Worm (Caenorhabditis elegans) whole organism, L1 larva: ENCODE measurements around the gene ZC21.8.

Source experiments
- C16A3.4 ChIP-seq: fragments of 150-350 bp; optimal IDR thresholded peaks from 2 replicates; lab custom pipeline; 2014; ENCODE audit warnings: missing biosample characterization, missing genetic modification characterization
- C34B4.2 ChIP-seq: sonication (generic microtip); optimal IDR thresholded peaks from 2 replicates; lab custom pipeline; 2017; ENCODE audit warnings: mild to moderate bottlenecking, missing genetic modification characterization, missing compliant biosample characterization
- Y116A8C.19 ChIP-seq: sonication (generic microtip); optimal IDR thresholded peaks from 2 replicates; lab custom pipeline; 2016; ENCODE audit warnings: missing compliant biosample characterization, missing genetic modification characterization, borderline replicate concordance
- alr-1 ChIP-seq: fragments of 200-800 bp; sonication (Bioruptor generic); optimal IDR thresholded peaks from 2 replicates; lab custom pipeline; 2018; ENCODE audit warnings: borderline replicate concordance, mild to moderate bottlenecking, missing genetic modification characterization, missing compliant biosample characterization
- aly-2 ChIP-seq: fragments of 150-350 bp; optimal IDR thresholded peaks from 2 replicates; lab custom pipeline; 2014; ENCODE audit warnings: missing biosample characterization, missing genetic modification characterization
- ama-1 ChIP-seq: fragments of 150-350 bp; optimal IDR thresholded peaks from 2 replicates; lab custom pipeline; 2014
- blmp-1 ChIP-seq: fragments of 150-350 bp; optimal IDR thresholded peaks from 2 replicates; lab custom pipeline; 2014; ENCODE audit warnings: missing biosample characterization, missing genetic modification characterization
- ceh-63 ChIP-seq: fragments of 200-800 bp; sonication (Bioruptor generic); optimal IDR thresholded peaks from 2 replicates; lab custom pipeline; 2018; ENCODE audit warnings: mild to moderate bottlenecking, missing genetic modification characterization, missing compliant biosample characterization
- ceh-82 ChIP-seq, 3 experiments: fragments of 150-350 bp in 1 of 3; sonication (generic microtip) in 2 of 3; optimal IDR thresholded peaks; 2 replicates each; lab custom pipeline; 2014 to 2017; ENCODE audit warnings: missing biosample characterization in 3 of 3, missing genetic modification characterization in 3 of 3
- dsc-1 ChIP-seq: sonication (generic microtip); optimal IDR thresholded peaks from 2 replicates; lab custom pipeline; 2016; ENCODE audit warnings: mild to moderate bottlenecking, missing genetic modification characterization, missing compliant biosample characterization
- efl-1 ChIP-seq, 4 experiments: fragments of 150-350 bp; optimal IDR thresholded peaks in 3 of 4; peaks in 1 of 4; 1 replicate in 1 of 4; 2 replicates in 3 of 4; lab custom pipeline; 2014; ENCODE audit warnings: missing biosample characterization in 2 of 4, missing genetic modification characterization in 2 of 4, missing genetic modification reagents in 2 of 4
- efl-3 ChIP-seq: fragments of 200-800 bp; sonication (Bioruptor generic); optimal IDR thresholded peaks from 2 replicates; lab custom pipeline; 2018; ENCODE audit warnings: mild to moderate bottlenecking, missing genetic modification characterization, missing compliant biosample characterization
- ets-5 ChIP-seq: fragments of 200-800 bp; sonication (Bioruptor generic); IDR thresholded peaks from 2 replicates; pipeline ENCODE4 v1.3.6; 2022; ENCODE audit warnings: missing genetic modification characterization, missing compliant biosample characterization
- fkh-10 ChIP-seq: sonication (generic microtip); optimal IDR thresholded peaks from 2 replicates; lab custom pipeline; 2017; ENCODE audit warnings: missing biosample characterization, missing genetic modification reagents, missing genetic modification characterization
- fkh-4 ChIP-seq: sonication (generic microtip); optimal IDR thresholded peaks from 2 replicates; lab custom pipeline; 2016; ENCODE audit warnings: missing compliant biosample characterization, missing genetic modification characterization, borderline replicate concordance
- fkh-8 ChIP-seq: sonication (generic microtip); optimal IDR thresholded peaks from 2 replicates; lab custom pipeline; 2016; ENCODE audit warnings: mild to moderate bottlenecking, missing genetic modification characterization, missing compliant biosample characterization
- grh-1 ChIP-seq: fragments of 200-800 bp; sonication (Bioruptor generic); IDR thresholded peaks from 2 replicates; pipeline ENCODE4 v1.3.6; 2022; ENCODE audit warnings: missing genetic modification reagents, missing genetic modification characterization, missing compliant biosample characterization
- hlh-17 ChIP-seq: fragments of 200-800 bp; sonication (Bioruptor generic); optimal IDR thresholded peaks from 2 replicates; lab custom pipeline; 2018; ENCODE audit warnings: missing genetic modification characterization, mild to moderate bottlenecking, missing compliant biosample characterization, moderate library complexity, borderline replicate concordance
- jun-1 ChIP-seq: fragments of 150-350 bp; optimal IDR thresholded peaks from 2 replicates; lab custom pipeline; 2014; ENCODE audit warnings: missing biosample characterization, missing genetic modification reagents, missing genetic modification characterization
- lin-13 ChIP-seq: fragments of 150-350 bp; optimal IDR thresholded peaks from 2 replicates; lab custom pipeline; 2014; ENCODE audit warnings: missing biosample characterization, missing genetic modification reagents, missing genetic modification characterization
- lin-14 ChIP-seq: fragments of 200-800 bp; sonication (Bioruptor generic); optimal IDR thresholded peaks from 2 replicates; lab custom pipeline; 2018; ENCODE audit warnings: mild to moderate bottlenecking, missing genetic modification characterization, moderate library complexity, missing compliant biosample characterization
- lin-35 ChIP-seq, 2 experiments: fragments of 150-350 bp; optimal IDR thresholded peaks; 2 replicates each; lab custom pipeline; 2014; ENCODE audit warnings: missing biosample characterization in 2 of 2, missing genetic modification characterization in 2 of 2, missing genetic modification reagents in 2 of 2
- mab-9 ChIP-seq: fragments of 200-800 bp; sonication (Bioruptor generic); IDR thresholded peaks from 2 replicates; pipeline ENCODE4 v1.3.6; 2022; ENCODE audit warnings: missing genetic modification reagents, missing genetic modification characterization, missing compliant biosample characterization
- nhr-11 ChIP-seq: fragments of 150-350 bp; optimal IDR thresholded peaks from 2 replicates; lab custom pipeline; 2014; ENCODE audit warnings: missing biosample characterization, missing genetic modification characterization
- nhr-12 ChIP-seq: sonication (generic microtip); optimal IDR thresholded peaks from 2 replicates; lab custom pipeline; 2017; ENCODE audit warnings: missing biosample characterization, missing genetic modification characterization
- nhr-19 ChIP-seq: fragments of 200-800 bp; sonication (Bioruptor generic); conservative IDR thresholded peaks from 2 replicates; pipeline ENCODE4 v1.3.6; 2022; ENCODE audit warnings: missing genetic modification characterization, missing compliant biosample characterization
- nhr-20 ChIP-seq: sonication (generic microtip); optimal IDR thresholded peaks from 2 replicates; lab custom pipeline; 2016; ENCODE audit warnings: mild to moderate bottlenecking, missing genetic modification characterization, missing compliant biosample characterization
- nhr-47 ChIP-seq: sonication (generic microtip); optimal IDR thresholded peaks from 2 replicates; lab custom pipeline; 2016; ENCODE audit warnings: mild to moderate bottlenecking, missing genetic modification characterization, moderate library complexity, missing compliant biosample characterization
- nhr-71 ChIP-seq: sonication (generic microtip); optimal IDR thresholded peaks from 2 replicates; lab custom pipeline; 2016; ENCODE audit warnings: mild to moderate bottlenecking, missing genetic modification characterization, moderate library complexity, missing compliant biosample characterization
- nhr-77 ChIP-seq: fragments of 150-350 bp; optimal IDR thresholded peaks from 2 replicates; lab custom pipeline; 2014; ENCODE audit warnings: missing biosample characterization, missing genetic modification characterization
- nhr-84 ChIP-seq: sonication (generic microtip); optimal IDR thresholded peaks from 2 replicates; lab custom pipeline; 2017; ENCODE audit warnings: missing biosample characterization, missing genetic modification characterization
- nhr-85 ChIP-seq: sonication (generic microtip); peaks from one replicate; lab custom pipeline; 2016; ENCODE audit warnings: missing genetic modification characterization, inconsistent platforms, missing compliant biosample characterization
- pqm-1 ChIP-seq: sonication (generic microtip); optimal IDR thresholded peaks from 3 replicates; lab custom pipeline; 2017; ENCODE audit warnings: missing biosample characterization, missing genetic modification characterization
- sox-4 ChIP-seq: sonication (generic microtip); optimal IDR thresholded peaks from 2 replicates; lab custom pipeline; 2016; ENCODE audit warnings: missing genetic modification characterization, missing compliant biosample characterization
- unc-86 ChIP-seq: sonication (generic microtip); optimal IDR thresholded peaks from 2 replicates; lab custom pipeline; 2016; ENCODE audit warnings: missing genetic modification characterization, missing compliant biosample characterization
- unc-98 ChIP-seq: fragments of 200-800 bp; sonication (Bioruptor generic); IDR thresholded peaks from 2 replicates; pipeline ENCODE4 v1.3.6; 2022; ENCODE audit warnings: missing genetic modification characterization, missing compliant biosample characterization
- vab-15 ChIP-seq: sonication (generic microtip); optimal IDR thresholded peaks from 2 replicates; lab custom pipeline; 2017; ENCODE audit warnings: missing genotype, mild to moderate bottlenecking, missing genetic modification characterization, missing compliant biosample characterization
- ztf-4 ChIP-seq: fragments of 150-350 bp; optimal IDR thresholded peaks from 2 replicates; lab custom pipeline; 2014; ENCODE audit warnings: missing biosample characterization, missing genetic modification characterization

Gene ZC21.8

DNA sequence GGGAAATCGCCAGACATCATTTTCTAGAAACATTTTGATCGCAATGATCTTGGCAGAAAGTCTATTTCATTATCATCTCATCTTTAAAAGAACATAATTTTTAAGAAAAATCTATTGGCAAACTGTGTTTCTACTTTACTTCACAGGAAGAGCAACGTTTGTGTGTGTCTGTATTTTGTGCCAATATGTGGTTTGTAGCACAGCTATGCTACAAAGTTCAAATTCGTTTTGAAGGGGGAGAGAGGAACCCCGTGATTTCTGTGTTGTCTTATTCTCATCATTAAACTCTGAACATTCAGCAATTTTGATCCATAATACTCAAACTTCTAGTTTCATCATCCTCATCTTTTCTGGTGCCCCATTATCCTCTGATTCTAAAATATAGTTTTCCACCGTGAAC is 31.9 kb upstream of the ZC21.8 start:
- TF ChIP-seq lin-14 (GFP tag; lab: Kevin White, UChicago) (no peak), ztf-4 (tag; lab: Kevin White, UChicago) (no peak), lin-13 (GFP tag; lab: Kevin White, UChicago) (no peak), pqm-1 (tag; lab: Kevin White, UChicago) (no peak), nhr-84 (tag; lab: Kevin White, UChicago) (no peak), jun-1 (tag; lab: Kevin White, UChicago) (no peak), nhr-77 (no peak), lin-35 (GFP tag; optimal IDR thresholded peaks at IDR 0.05; lab: Kevin White, UChicago) (no peak), nhr-71 (no peak), nhr-85 (tag; lab: Kevin White, UChicago) (no peak), unc-98 (GFP tag; lab: Robert Waterston, UW) (no peak), nhr-20 (tag; lab: Kevin White, UChicago) (no peak), grh-1 (no peak), nhr-47 (tag; lab: Kevin White, UChicago) (no peak), alr-1 (tag; lab: Kevin White, UChicago) (no peak)
- TF ChIP-seq, all 84 proteins: peak for 0

DNA sequence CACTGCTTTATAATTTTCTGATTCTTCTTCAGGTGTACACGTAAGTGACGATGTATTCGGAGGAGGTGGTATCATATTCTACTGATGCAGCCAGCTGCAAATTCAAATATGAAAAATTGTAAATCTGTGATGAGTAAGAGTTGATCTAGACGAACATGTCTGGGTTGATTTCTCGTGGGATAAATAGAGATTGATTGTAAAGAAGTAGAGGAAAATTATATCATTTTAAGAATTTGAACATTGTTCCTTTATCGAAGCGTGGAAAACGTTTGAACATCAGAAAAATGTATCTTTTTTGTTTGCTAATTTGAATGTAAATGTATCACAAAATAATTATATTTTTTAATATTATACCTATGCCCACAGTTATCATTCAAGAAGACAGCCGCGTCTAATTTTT is 25.7 kb upstream of the ZC21.8 start, which contains the start of gene ZC21.6:
Gene ZC21.6, minus strand, starts transcription at position 101 of the 400 bp plus-strand sequence.
- TF ChIP-seq efl-1 (optimal IDR thresholded peaks at IDR 0.05; lab: Kevin White, UChicago) (no peak), efl-1 (GFP tag; optimal IDR thresholded peaks at IDR 0.05 in 1 of 2; lab: Kevin White, UChicago) (no peak), pqm-1 (tag; lab: Kevin White, UChicago) (no peak), unc-86 (no peak), nhr-77 (no peak), mab-9 (GFP tag; lab: Robert Waterston, UW) (no peak)

DNA sequence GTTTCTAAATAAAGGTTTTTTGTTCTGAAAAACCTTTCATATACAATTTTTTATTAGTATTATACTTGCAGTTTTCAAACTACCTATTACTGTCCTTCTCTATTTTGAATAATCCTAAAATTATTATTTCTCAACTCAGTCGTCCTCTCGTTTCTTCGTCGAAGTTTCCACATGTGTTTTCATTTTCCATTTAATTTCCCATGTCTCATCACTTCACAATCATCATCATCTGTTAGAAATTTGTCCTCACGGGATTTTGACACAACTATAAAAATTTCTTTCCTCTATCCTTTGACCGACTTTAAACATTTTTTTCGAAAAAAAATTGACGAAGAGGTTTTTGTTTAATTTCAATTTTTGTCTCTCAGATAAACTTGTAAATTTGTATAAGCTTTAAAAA is 15.7 kb upstream of the ZC21.8 start:
- TF ChIP-seq nhr-19 (GFP tag; lab: Robert Waterston, UW) (no peak), dsc-1 (tag; lab: Kevin White, UChicago) (peak; percentile 95), fkh-4 (tag; lab: Kevin White, UChicago) (peak; percentile 57)

DNA sequence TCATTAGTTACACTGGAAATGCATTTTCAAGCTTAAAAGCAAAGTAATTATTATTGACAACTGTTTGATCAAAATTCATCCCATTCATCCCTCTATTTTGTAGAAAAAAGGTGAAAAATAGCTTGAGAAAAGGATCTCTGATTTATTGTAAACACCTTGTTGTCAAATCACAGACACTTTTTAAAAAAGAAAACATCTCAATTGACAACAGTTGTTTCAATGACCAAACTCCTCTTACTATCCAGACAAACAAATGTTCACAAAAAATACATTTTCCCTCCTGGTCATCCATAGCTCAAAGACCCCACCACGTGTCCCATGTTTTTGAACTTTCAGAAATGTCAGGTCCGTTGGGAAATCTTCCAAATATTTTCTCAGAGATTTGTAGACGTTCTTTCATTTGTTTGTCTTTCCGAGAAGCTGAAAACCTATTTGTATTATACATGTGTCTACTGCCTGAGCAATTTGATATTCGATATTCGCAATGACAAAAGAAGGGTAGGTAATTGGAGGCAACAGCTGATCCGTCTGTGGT is 14.9 kb upstream of the ZC21.8 start, which contains the start of gene trp-1:
Gene trp-1, plus strand, starts transcription at position 485 of the 535 bp plus-strand sequence.
- TF ChIP-seq nhr-12 (no peak), efl-1 (optimal IDR thresholded peaks at IDR 0.05; lab: Kevin White, UChicago) (no peak), efl-1 (GFP tag; optimal IDR thresholded peaks at IDR 0.05 in 1 of 2; lab: Kevin White, UChicago) (peak in 1 of 2 experiments; percentile 26)
- TF ChIP-seq, all 84 proteins: peak for 1

DNA sequence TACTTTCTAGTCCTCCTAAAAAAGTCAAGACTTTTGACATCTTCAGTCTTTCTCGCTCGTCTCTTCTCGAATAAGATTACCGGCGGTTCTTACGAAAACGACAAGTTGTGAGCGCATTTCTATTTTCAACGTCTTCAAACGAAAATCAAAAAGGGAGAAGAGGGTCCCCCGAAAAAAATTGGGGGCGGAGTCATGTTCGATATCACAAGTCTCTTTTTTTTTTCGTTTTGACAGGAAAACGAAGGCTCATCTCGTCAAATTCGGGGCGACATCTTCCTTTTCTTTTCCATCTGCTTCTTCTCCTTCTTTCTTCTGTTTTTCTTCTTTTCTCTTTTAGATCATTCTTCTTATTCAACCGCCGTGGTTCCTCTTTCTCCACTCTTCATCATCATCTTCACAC is 14.1 kb upstream of the ZC21.8 start:
- TF ChIP-seq vab-15 (tag; lab: Kevin White, UChicago) (no peak), alr-1 (tag; lab: Kevin White, UChicago) (no peak), C16A3.4 (tag; lab: Kevin White, UChicago) (no peak), aly-2 (tag; lab: Kevin White, UChicago) (no peak), lin-14 (GFP tag; lab: Kevin White, UChicago) (peak; percentile 50), fkh-10 (peak; percentile 60)
- TF ChIP-seq, all 84 proteins: peak for 2

DNA sequence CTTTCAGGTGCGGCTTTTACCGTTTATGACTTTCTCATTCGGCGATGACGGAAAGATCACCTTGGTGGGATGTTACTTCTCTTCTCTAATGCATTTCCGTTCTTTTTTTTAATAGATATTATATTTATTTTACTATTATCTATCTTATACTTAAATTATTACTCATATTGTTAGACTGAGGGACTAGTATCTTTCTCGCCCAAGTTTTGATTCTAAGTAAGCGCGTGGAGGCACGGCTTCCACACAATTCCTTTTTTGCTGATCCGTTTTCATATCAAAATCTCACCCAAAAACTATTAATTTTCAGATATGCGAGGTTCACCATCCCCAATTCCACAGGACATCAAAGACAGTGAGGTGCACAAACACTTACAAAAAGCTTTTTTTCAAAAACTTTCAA is 10.0 kb upstream of the ZC21.8 start, which contains the start of gene ZC21.10:
Gene ZC21.10, plus strand, starts transcription at position 301 of the 400 bp plus-strand sequence.
- no peak for TF ChIP-seq nhr-11
- no peak for TF ChIP-seq ets-5 (GFP tag; lab: Robert Waterston, UW)
- TF ChIP-seq blmp-1: no peak
- no peak for TF ChIP-seq ceh-82 (tag; optimal IDR thresholded peaks at IDR 0.05; lab: Kevin White, UChicago)
- no peak for TF ChIP-seq ceh-63 (GFP tag; lab: Kevin White, UChicago)
- TF ChIP-seq C34B4.2 (tag; lab: Kevin White, UChicago): no peak
- no peak for TF ChIP-seq ama-1 (lab: Kevin White, UChicago)
- no peak for TF ChIP-seq Y116A8C.19 (tag; lab: Kevin White, UChicago)
- TF ChIP-seq alr-1 (tag; lab: Kevin White, UChicago): no peak
- TF ChIP-seq hlh-17 (GFP tag; lab: Kevin White, UChicago): no peak
- no peak for TF ChIP-seq efl-3 (GFP tag; lab: Kevin White, UChicago)
- TF ChIP-seq sox-4 (tag; lab: Kevin White, UChicago): no peak
- no peak for TF ChIP-seq fkh-8 (tag; lab: Kevin White, UChicago)
